Fruit fly (Drosophila melanogaster) whole organism, embryonic: ENCODE measurements around the gene Hel25E.

Experiments
- Ada2b ChIP-seq: fragments of 200-800 bp; sonication (Bioruptor generic); IDR thresholded peaks from 2 replicates; pipeline ENCODE4 v1.3.6; 2022; ENCODE audit warnings: missing biosample characterization, missing genetic modification characterization
- Adf1 ChIP-seq: fragments of 200-800 bp; sonication (Bioruptor generic); IDR thresholded peaks from 2 replicates; pipeline ENCODE4 v1.3.6; 2022; ENCODE audit warnings: missing biosample characterization, missing genetic modification characterization
- BEAF-32 ChIP-seq: fragments of 200-800 bp; sonication (Bioruptor generic); optimal IDR thresholded peaks from 3 replicates; lab custom pipeline; 2017; ENCODE audit warnings: missing biosample characterization, missing genetic modification characterization, mild to moderate bottlenecking, moderate library complexity, missing genetic modification reagents
- Bdp1 ChIP-seq: fragments of 200-800 bp; sonication (Bioruptor generic); optimal IDR thresholded peaks from 3 replicates; lab custom pipeline; 2016; ENCODE audit warnings: missing biosample characterization, missing genetic modification characterization
- Bgb ChIP-seq: fragments of 200-800 bp; sonication (Bioruptor generic); IDR thresholded peaks from 2 replicates; pipeline ENCODE4 v1.3.6; 2022; ENCODE audit warnings: missing biosample characterization, missing genetic modification characterization; ENCODE audit not compliant: partially characterized antibody
- CG13287 ChIP-seq: fragments of 200-800 bp; sonication (Bioruptor generic); IDR thresholded peaks from 2 replicates; pipeline ENCODE4 v1.3.6; 2022; ENCODE audit warnings: missing biosample characterization, missing genetic modification characterization; ENCODE audit not compliant: partially characterized antibody
- CG14014 ChIP-seq: fragments of 200-800 bp; sonication (Bioruptor generic); IDR thresholded peaks from 2 replicates; pipeline ENCODE4 v1.3.6; 2022; ENCODE audit warnings: missing biosample characterization, missing genetic modification characterization
- CG14710 ChIP-seq: fragments of 200-800 bp; sonication (Bioruptor generic); optimal IDR thresholded peaks from 3 replicates; lab custom pipeline; 2019; ENCODE audit warnings: missing biosample characterization, mild to moderate bottlenecking, missing genetic modification characterization, moderate library complexity
- CG14860 ChIP-seq: fragments of 200-800 bp; sonication (Bioruptor generic); IDR thresholded peaks from 3 replicates; pipeline ENCODE4 v1.3.6; 2022; ENCODE audit warnings: missing biosample characterization, missing genetic modification characterization; ENCODE audit not compliant: partially characterized antibody
- CG17829 ChIP-seq: fragments of 200-800 bp; optimal IDR thresholded peaks from 2 replicates; lab custom pipeline; 2019; ENCODE audit warnings: missing biosample characterization, mild to moderate bottlenecking, missing genetic modification characterization, moderate library complexity
- CG1792 ChIP-seq: fragments of 200-800 bp; sonication (Bioruptor generic); optimal IDR thresholded peaks from 2 replicates; lab custom pipeline; 2016; ENCODE audit warnings: missing biosample characterization, missing genetic modification characterization
- CG18619 ChIP-seq: fragments of 200-800 bp; sonication (Bioruptor generic); optimal IDR thresholded peaks from 3 replicates; lab custom pipeline; 2017; ENCODE audit warnings: missing biosample characterization, mild to moderate bottlenecking, missing genetic modification characterization
- CG2116 ChIP-seq: fragments of 200-800 bp; sonication (Bioruptor generic); optimal IDR thresholded peaks from 3 replicates; lab custom pipeline; 2018; ENCODE audit warnings: missing biosample characterization, mild to moderate bottlenecking, missing genetic modification characterization
- CG2129 ChIP-seq: fragments of 200-800 bp; sonication (Bioruptor generic); IDR thresholded peaks from 2 replicates; pipeline ENCODE4 v1.3.6; 2022; ENCODE audit warnings: missing biosample characterization, missing genetic modification characterization; ENCODE audit not compliant: partially characterized antibody
- CG34224 ChIP-seq: fragments of 200-800 bp; sonication (Bioruptor generic); IDR thresholded peaks from 3 replicates; pipeline ENCODE4 v1.3.6; 2022; ENCODE audit warnings: missing biosample characterization, missing genetic modification characterization; ENCODE audit not compliant: partially characterized antibody
- CG4617 ChIP-seq: fragments of 200-800 bp; sonication (Bioruptor generic); optimal IDR thresholded peaks from 3 replicates; lab custom pipeline; 2016; ENCODE audit warnings: missing biosample characterization, missing genetic modification characterization, borderline replicate concordance
- CG6854 ChIP-seq: fragments of 200-800 bp; sonication (Bioruptor generic); optimal IDR thresholded peaks from 3 replicates; lab custom pipeline; 2017; ENCODE audit warnings: missing biosample characterization, mild to moderate bottlenecking, missing genetic modification characterization
- CG8388 ChIP-seq: fragments of 200-800 bp; sonication (Bioruptor generic); optimal IDR thresholded peaks from 2 replicates; lab custom pipeline; 2019; ENCODE audit warnings: missing biosample characterization, mild to moderate bottlenecking, missing genetic modification characterization, moderate library complexity
- Dip3 ChIP-seq: fragments of 200-800 bp; sonication (Bioruptor generic); optimal IDR thresholded peaks from 3 replicates; lab custom pipeline; 2016; ENCODE audit warnings: missing biosample characterization, missing genetic modification characterization
- Dll ChIP-seq: fragments of 200-800 bp; sonication (Bioruptor generic); IDR thresholded peaks from 4 replicates; pipeline ENCODE4 v1.3.6; 2022; ENCODE audit warnings: missing biosample characterization, missing genetic modification characterization; ENCODE audit not compliant: partially characterized antibody
- Doc3 ChIP-seq: fragments of 200-800 bp; sonication (Bioruptor generic); IDR thresholded peaks from 3 replicates; pipeline ENCODE4 v1.3.6; 2022; ENCODE audit warnings: missing biosample characterization, missing genetic modification characterization; ENCODE audit not compliant: partially characterized antibody
- Dp ChIP-seq: fragments of 200-800 bp; sonication (Bioruptor generic); optimal IDR thresholded peaks from 2 replicates; lab custom pipeline; 2018; ENCODE audit warnings: missing biosample characterization, mild to moderate bottlenecking, missing genetic modification characterization, moderate library complexity
- Dref ChIP-seq: fragments of 200-800 bp; sonication (Bioruptor generic); IDR thresholded peaks from 2 replicates; pipeline ENCODE4 v1.3.6; 2022; ENCODE audit warnings: missing biosample characterization, missing genetic modification characterization
- E2f2 ChIP-seq: fragments of 200-800 bp; sonication (Bioruptor generic); IDR thresholded peaks from 2 replicates; pipeline ENCODE4 v1.3.6; 2022; ENCODE audit warnings: missing biosample characterization, missing genetic modification characterization
- HLH3B ChIP-seq: fragments of 200-800 bp; sonication (Bioruptor generic); IDR thresholded peaks from 2 replicates; pipeline ENCODE4 v1.3.6; 2022; ENCODE audit warnings: missing biosample characterization, missing genetic modification characterization
- HLH4C ChIP-seq: fragments of 200-800 bp; sonication (Bioruptor generic); IDR thresholded peaks from 3 replicates; pipeline ENCODE4 v1.3.6; 2022; ENCODE audit warnings: missing biosample characterization, missing genetic modification characterization; ENCODE audit not compliant: partially characterized antibody
- Hr51 ChIP-seq, 2 experiments: fragments of 200-800 bp; sonication (Bioruptor generic); optimal IDR thresholded peaks; 2 replicates in 1 of 2; 3 replicates in 1 of 2; lab custom pipeline; 2016 to 2018; ENCODE audit warnings: missing biosample characterization in 2 of 2, missing genetic modification characterization in 2 of 2, mild to moderate bottlenecking in 1 of 2, moderate library complexity in 1 of 2
- MBD-R2 ChIP-seq: fragments of 200-800 bp; sonication (Bioruptor generic); IDR thresholded peaks from 2 replicates; pipeline ENCODE4 v1.3.6; 2022; ENCODE audit warnings: missing biosample characterization, missing genetic modification characterization
- Meics ChIP-seq: fragments of 200-800 bp; sonication (Bioruptor generic); optimal IDR thresholded peaks from 2 replicates; lab custom pipeline; 2017; ENCODE audit warnings: missing biosample characterization, mild to moderate bottlenecking, missing genetic modification characterization
- Mes4 ChIP-seq: fragments of 200-800 bp; sonication (Bioruptor generic); optimal IDR thresholded peaks from 2 replicates; lab custom pipeline; 2016; ENCODE audit warnings: missing biosample characterization, missing genetic modification characterization
- Oli ChIP-seq: fragments of 200-800 bp; sonication (Bioruptor generic); optimal IDR thresholded peaks from 2 replicates; lab custom pipeline; 2018; ENCODE audit warnings: missing biosample characterization, mild to moderate bottlenecking, missing genetic modification characterization, moderate library complexity
- Pdp1 ChIP-seq, 2 experiments: fragments of 200-800 bp; sonication (Bioruptor generic); optimal IDR thresholded peaks; 3 replicates each; lab custom pipeline; 2016; ENCODE audit warnings: missing biosample characterization in 2 of 2, missing genetic modification characterization in 2 of 2, mild to moderate bottlenecking in 1 of 2, moderate library complexity in 1 of 2
- crp ChIP-seq, 2 experiments: fragments of 200-800 bp; sonication (Bioruptor generic); optimal IDR thresholded peaks; 2 replicates in 1 of 2; 3 replicates in 1 of 2; lab custom pipeline; 2017; ENCODE audit warnings: missing biosample characterization in 2 of 2, missing genetic modification characterization in 2 of 2, mild to moderate bottlenecking in 1 of 2, moderate library complexity in 1 of 2
- disco-r ChIP-seq: fragments of 200-800 bp; sonication (Bioruptor generic); optimal IDR thresholded peaks from 2 replicates; lab custom pipeline; 2016; ENCODE audit warnings: missing biosample characterization, missing genetic modification characterization
- dmrt11E ChIP-seq: fragments of 200-800 bp; sonication (Bioruptor generic); optimal IDR thresholded peaks from 3 replicates; lab custom pipeline; 2018; ENCODE audit warnings: missing biosample characterization, mild to moderate bottlenecking, missing genetic modification characterization, moderate library complexity
- fu2 ChIP-seq: fragments of 200-800 bp; sonication (Bioruptor generic); optimal IDR thresholded peaks from 2 replicates; lab custom pipeline; 2016; ENCODE audit warnings: missing biosample characterization, missing genetic modification characterization
- hth ChIP-seq: fragments of >200 bp; optimal IDR thresholded peaks from 2 replicates; lab custom pipeline; 2017; ENCODE audit warnings: inconsistent platforms
- lab ChIP-seq: fragments of 200-800 bp; sonication (Bioruptor generic); optimal IDR thresholded peaks from 3 replicates; lab custom pipeline; 2017; ENCODE audit warnings: missing biosample characterization, missing genetic modification characterization, mild to moderate bottlenecking, moderate library complexity, missing genetic modification reagents
- mam ChIP-seq: fragments of 200-800 bp; sonication (Bioruptor generic); optimal IDR thresholded peaks from 3 replicates; lab custom pipeline; 2016; ENCODE audit warnings: missing biosample characterization, missing genetic modification characterization
- pan ChIP-seq, 4 experiments: fragments of >200 bp in 3 of 4; fragments of 200-800 bp in 1 of 4; sonication (Bioruptor generic) in 1 of 4; optimal IDR thresholded peaks in 3 of 4; IDR thresholded peaks in 1 of 4; 2 replicates each; pipeline versions ENCODE4 v1.3.6 to Lab custom; 2017 to 2022; ENCODE audit warnings: missing biosample characterization in 2 of 4, missing genetic modification characterization in 2 of 4, mixed read lengths in 1 of 4
- pb ChIP-seq: fragments of 200-800 bp; sonication (Bioruptor generic); optimal IDR thresholded peaks from 3 replicates; lab custom pipeline; 2016; ENCODE audit warnings: missing biosample characterization, missing genetic modification characterization
- pfk ChIP-seq: fragments of 200-800 bp; sonication (Bioruptor generic); optimal IDR thresholded peaks from 2 replicates; lab custom pipeline; 2018; ENCODE audit warnings: missing biosample characterization, mild to moderate bottlenecking, missing genetic modification characterization, moderate library complexity
- pzg ChIP-seq: fragments of 200-800 bp; sonication (Bioruptor generic); optimal IDR thresholded peaks from 3 replicates; lab custom pipeline; 2018; ENCODE audit warnings: missing biosample characterization, mild to moderate bottlenecking, missing genetic modification characterization, moderate library complexity
- sens-2 ChIP-seq: fragments of 200-800 bp; sonication (Bioruptor generic); IDR thresholded peaks from 2 replicates; pipeline ENCODE4 v1.3.6; 2022; ENCODE audit warnings: missing biosample characterization, missing genetic modification characterization
- tna ChIP-seq: fragments of 200-800 bp; sonication (Bioruptor generic); IDR thresholded peaks from 2 replicates; pipeline ENCODE4 v1.3.6; 2022; ENCODE audit warnings: missing biosample characterization, missing genetic modification characterization; ENCODE audit not compliant: partially characterized antibody
- ttk ChIP-seq: fragments of 200-800 bp; sonication (Bioruptor generic); IDR thresholded peaks from 2 replicates; pipeline ENCODE4 v2.1.2; 2022; ENCODE audit warnings: missing biosample characterization, missing genetic modification characterization
- z ChIP-seq: fragments of 200-800 bp; sonication (Bioruptor generic); IDR thresholded peaks from 3 replicates; pipeline ENCODE4 v1.3.6; 2022; ENCODE audit warnings: missing biosample characterization, missing genetic modification characterization
- zf30C ChIP-seq: fragments of 200-800 bp; sonication (Bioruptor generic); optimal IDR thresholded peaks from 3 replicates; lab custom pipeline; 2018; ENCODE audit warnings: missing biosample characterization, mild to moderate bottlenecking, missing genetic modification characterization

The Hel25E gene

dm6 chr2L:5526738-5527137, 15.4 kb downstream of the Hel25E start, which contains the start of gene Cox11 (continued):
- TF ChIP-seq pzg (GFP tag; lab: Kevin White, UChicago) (peak; percentile 35), MBD-R2 (GFP tag; lab: Robert Waterston, UW) (peak; percentile 74), Oli (no peak), Dref (GFP tag; lab: Robert Waterston, UW) (peak; percentile 79), Bgb (peak; percentile 34; the same call in 1 of the 2 replicates), CG14710 (tag; lab: Kevin White, UChicago) (peak; percentile 99), lab (GFP tag; lab: Kevin White, UChicago) (no peak), disco-r (GFP tag; lab: Kevin White, UChicago) (no peak), Dp (GFP tag; lab: Kevin White, UChicago) (peak; percentile 71), sens-2 (GFP tag; lab: Robert Waterston, UW) (no peak), zf30C (GFP tag; lab: Kevin White, UChicago) (no peak), pfk (no peak), CG2116 (GFP tag; lab: Kevin White, UChicago) (peak; percentile 23), CG14860 (GFP tag; lab: Robert Waterston, UW) (peak; percentile 51; the same call in 1 of the 3 replicates), Dip3 (GFP tag; lab: Kevin White, UChicago) (no peak), Adf1 (GFP tag; lab: Robert Waterston, UW) (no peak), CG13287 (GFP tag; lab: Robert Waterston, UW) (peak; percentile 51), BEAF-32 (GFP tag; lab: Kevin White, UChicago) (peak; percentile 27), HLH4C (GFP tag; lab: Robert Waterston, UW) (peak; percentile 77), Dll (GFP tag; lab: Robert Waterston, UW) (peak; percentile 44; the same call in 2 of the 4 replicates), Bdp1 (GFP tag; lab: Kevin White, UChicago) (no peak), Pdp1 (GFP tag; optimal IDR thresholded peaks at IDR 0.05; lab: Kevin White, UChicago) (peak in 1 of 2 experiments; percentile 58), E2f2 (GFP tag; lab: Robert Waterston, UW) (peak; percentile 87), tna (GFP tag; lab: Robert Waterston, UW) (peak; percentile 64; the same call in 1 of the 2 replicates), CG34224 (peak; percentile 61; the same call in 1 of the 3 replicates), Doc3 (0 out of 3 replicates have a peak, but pooled peaks have one; percentile 20)

- TF ChIP-seq ttk (GFP tag; lab: Robert Waterston, UW) (no peak), Meics (GFP tag; lab: Kevin White, UChicago) (no peak), CG1792 (GFP tag; lab: Kevin White, UChicago) (no peak), CG6854 (no peak), dmrt11E (tag; lab: Kevin White, UChicago) (no peak), Ada2b (GFP tag; lab: Robert Waterston, UW) (no peak), Mes4 (no peak), crp (GFP tag; optimal IDR thresholded peaks at IDR 0.05; lab: Kevin White, UChicago) (peak in 1 of 2 experiments; percentile 88), fu2 (GFP tag; lab: Kevin White, UChicago) (no peak), pan (optimal IDR thresholded peaks at IDR 0.05; lab: Kevin White, UChicago) (no peak), pan (GFP tag; optimal IDR thresholded peaks at IDR 0.05 in 1 of 2, IDR thresholded peaks at IDR 0.05 in 1 of 2) (no peak), CG2129 (GFP tag; lab: Robert Waterston, UW) (0 out of 2 replicates have a peak, but pooled peaks have one; percentile 12), CG13287 (GFP tag; lab: Robert Waterston, UW) (peak; percentile 69), CG8388 (GFP tag; lab: Kevin White, UChicago) (no peak), CG14014 (GFP tag; lab: Robert Waterston, UW) (no peak), HLH3B (no peak), CG17829 (tag; lab: Kevin White, UChicago) (no peak), pb (GFP tag; lab: Kevin White, UChicago) (no peak), hth (lab: Kevin White, UChicago) (no peak), mam (GFP tag; lab: Kevin White, UChicago) (no peak), CG18619 (GFP tag; lab: Kevin White, UChicago) (no peak), z (GFP tag; lab: Robert Waterston, UW) (no peak), CG4617 (GFP tag; lab: Kevin White, UChicago) (no peak), Hr51 (GFP tag; optimal IDR thresholded peaks at IDR 0.05; lab: Kevin White, UChicago) (no peak)
Measured at dm6 chr2L:5525723-5526122, 16.4 kb downstream of the Hel25E start, which contains the start of gene Cap-D3. TSS of gene Cap-D3 (plus strand) at chr2L:5525905.
